Worm (Caenorhabditis elegans) whole organism, L4/young adult: Measurements from ENCODE around the gene Y39F10C.3.

Source experiments
- W03F9.2 ChIP-seq: fragments of 150-350 bp; optimal IDR thresholded peaks from 2 replicates; lab custom pipeline; 2014; ENCODE audit warnings: missing biosample characterization, missing genetic modification characterization
- him-1 ChIP-seq: sonication (generic microtip); optimal IDR thresholded peaks from 2 replicates; lab custom pipeline; 2016; ENCODE audit warnings: missing genotype, missing genetic modification reagents, missing genetic modification characterization, missing compliant biosample characterization

- no peak for TF ChIP-seq W03F9.2 (tag; lab: Kevin White, UChicago)
- no peak for TF ChIP-seq him-1 (tag; lab: Kevin White, UChicago)
Measured at ce11 chrII:682326-682725, 8.1 kb downstream of the Y39F10C.3 start, which contains the start of gene T02H6.7.
